Worm (Caenorhabditis elegans) whole organism, late embryonic: ENCODE results near the gene F35B3.7.

Source experiments
- C38D4.7 ChIP-seq: fragments of 200-800 bp; sonication (Bioruptor generic); optimal IDR thresholded peaks from 2 replicates; lab custom pipeline; 2018; ENCODE audit warnings: mild to moderate bottlenecking, missing genetic modification characterization, moderate library complexity, missing compliant biosample characterization
- ceh-19 ChIP-seq: fragments of 200-800 bp; sonication (Bioruptor generic); optimal IDR thresholded peaks from 2 replicates; lab custom pipeline; 2018; ENCODE audit warnings: mild to moderate bottlenecking, missing genetic modification characterization, missing compliant biosample characterization
- hlh-15 ChIP-seq: sonication (generic microtip); optimal IDR thresholded peaks from 2 replicates; lab custom pipeline; 2016; ENCODE audit warnings: missing genetic modification characterization, missing compliant biosample characterization
- odd-2 ChIP-seq: sonication (generic microtip); optimal IDR thresholded peaks from 2 replicates; lab custom pipeline; 2017; ENCODE audit warnings: antibody characterized with exemption, mild to moderate bottlenecking, missing genetic modification characterization, missing compliant biosample characterization
- pros-1 ChIP-seq: fragments of 150-350 bp; optimal IDR thresholded peaks from 2 replicates; lab custom pipeline; 2014; ENCODE audit warnings: missing biosample characterization, missing genetic modification reagents, missing genetic modification characterization
- ttx-3 ChIP-seq: sonication (generic microtip); optimal IDR thresholded peaks from 2 replicates; lab custom pipeline; 2016; ENCODE audit warnings: missing genetic modification reagents, missing genetic modification characterization, missing compliant biosample characterization

- TF ChIP-seq ttx-3 (tag; lab: Kevin White, UChicago) (no peak), pros-1 (tag; lab: Kevin White, UChicago) (no peak), C38D4.7 (GFP tag; lab: Kevin White, UChicago) (no peak), odd-2 (tag; lab: Kevin White, UChicago) (no peak), ceh-19 (GFP tag; lab: Kevin White, UChicago) (no peak), hlh-15 (tag; lab: Kevin White, UChicago) (no peak)
Observed at ce11 chrX:16995886-16996283, 47.0 kb downstream of the F35B3.7 start.
